Fruit fly (Drosophila melanogaster) whole organism, embryonic: Measurements from ENCODE around the gene Cka.

ENCODE experiments used
- CG10209 ChIP-seq: fragments of 200-800 bp; sonication (Bioruptor generic); optimal IDR thresholded peaks from 3 replicates; lab custom pipeline; 2017; ENCODE audit warnings: missing biosample characterization, mild to moderate bottlenecking, missing genetic modification characterization, missing genetic modification reagents
- CG11560 ChIP-seq: fragments of 200-800 bp; sonication (Bioruptor generic); IDR thresholded peaks from 3 replicates; pipeline ENCODE4 v1.3.6; 2022; ENCODE audit warnings: missing biosample characterization, missing genetic modification characterization
- CG12391 ChIP-seq: fragments of 200-800 bp; sonication (Bioruptor generic); optimal IDR thresholded peaks from 3 replicates; lab custom pipeline; 2018; ENCODE audit warnings: missing biosample characterization, mild to moderate bottlenecking, missing genetic modification characterization, moderate library complexity
- CG12744 ChIP-seq: fragments of 200-800 bp; sonication (Bioruptor generic); optimal IDR thresholded peaks from 2 replicates; lab custom pipeline; 2016; ENCODE audit warnings: missing biosample characterization, missing genetic modification characterization
- CG13424 ChIP-seq: fragments of 200-800 bp; sonication (Bioruptor generic); optimal IDR thresholded peaks from 2 replicates; lab custom pipeline; 2019; ENCODE audit warnings: missing biosample characterization, mild to moderate bottlenecking, missing genetic modification characterization, moderate library complexity
- CG14441 ChIP-seq: fragments of 200-800 bp; sonication (Bioruptor generic); IDR thresholded peaks from 2 replicates; pipeline ENCODE4 v1.3.6; 2022; ENCODE audit warnings: missing biosample characterization, missing genetic modification characterization
- CG15514 ChIP-seq: fragments of 200-800 bp; sonication (Bioruptor generic); optimal IDR thresholded peaks from 3 replicates; lab custom pipeline; 2017; ENCODE audit warnings: missing biosample characterization, missing genetic modification characterization, mild to moderate bottlenecking, moderate library complexity, missing genetic modification reagents
- CG1602 ChIP-seq: fragments of 200-800 bp; sonication (Bioruptor generic); optimal IDR thresholded peaks from 3 replicates; lab custom pipeline; 2016; ENCODE audit warnings: missing biosample characterization, missing genetic modification characterization
- CG17328 ChIP-seq: fragments of 200-800 bp; sonication (Bioruptor generic); IDR thresholded peaks from 2 replicates; pipeline ENCODE4 v1.3.6; 2022; ENCODE audit warnings: missing biosample characterization, missing genetic modification characterization
- CG17359 ChIP-seq: fragments of 200-800 bp; sonication (Bioruptor generic); optimal IDR thresholded peaks from 3 replicates; lab custom pipeline; 2018; ENCODE audit warnings: missing biosample characterization, mild to moderate bottlenecking, missing genetic modification characterization, moderate library complexity
- CG17568 ChIP-seq: fragments of 200-800 bp; sonication (Bioruptor generic); optimal IDR thresholded peaks from 2 replicates; lab custom pipeline; 2018; ENCODE audit warnings: missing biosample characterization, mild to moderate bottlenecking, missing genetic modification characterization, moderate library complexity
- CG2120 ChIP-seq: fragments of 200-800 bp; sonication (Bioruptor generic); optimal IDR thresholded peaks from 3 replicates; lab custom pipeline; 2016; ENCODE audit warnings: missing biosample characterization, missing genetic modification characterization
- CG2129 ChIP-seq: fragments of 200-800 bp; sonication (Bioruptor generic); IDR thresholded peaks from 2 replicates; pipeline ENCODE4 v1.3.6; 2022; ENCODE audit warnings: missing biosample characterization, missing genetic modification characterization; ENCODE audit not compliant: partially characterized antibody
- CG2678 ChIP-seq: fragments of 200-800 bp; sonication (Bioruptor generic); optimal IDR thresholded peaks from 3 replicates; lab custom pipeline; 2019; ENCODE audit warnings: missing biosample characterization, mild to moderate bottlenecking, missing genetic modification characterization, moderate library complexity
- CG4424 ChIP-seq: fragments of 200-800 bp; sonication (Bioruptor generic); optimal IDR thresholded peaks from 3 replicates; lab custom pipeline; 2016; ENCODE audit warnings: missing biosample characterization, missing genetic modification characterization
- CG4617 ChIP-seq: fragments of 200-800 bp; sonication (Bioruptor generic); optimal IDR thresholded peaks from 3 replicates; lab custom pipeline; 2016; ENCODE audit warnings: missing biosample characterization, missing genetic modification characterization, borderline replicate concordance
- CG7556 ChIP-seq: fragments of 200-800 bp; sonication (Bioruptor generic); optimal IDR thresholded peaks from 2 replicates; lab custom pipeline; 2017; ENCODE audit warnings: missing biosample characterization, mild to moderate bottlenecking, missing genetic modification characterization
- CG7839 ChIP-seq: fragments of 200-800 bp; sonication (Bioruptor generic); optimal IDR thresholded peaks from 3 replicates; lab custom pipeline; 2018; ENCODE audit warnings: missing biosample characterization, mild to moderate bottlenecking, missing genetic modification characterization, moderate library complexity
- CG8290 ChIP-seq, 3 experiments: fragments of 200-800 bp; sonication (Bioruptor generic); optimal IDR thresholded peaks; 2 replicates each; lab custom pipeline; 2016 to 2019; ENCODE audit warnings: missing biosample characterization in 3 of 3, missing genetic modification characterization in 3 of 3, mild to moderate bottlenecking in 2 of 3, moderate library complexity in 1 of 3
- CG8359 ChIP-seq: fragments of 200-800 bp; sonication (Bioruptor generic); optimal IDR thresholded peaks from 2 replicates; lab custom pipeline; 2017; ENCODE audit warnings: missing biosample characterization, mild to moderate bottlenecking, missing genetic modification characterization, borderline replicate concordance
- CG9437 ChIP-seq: fragments of 200-800 bp; sonication (Bioruptor generic); optimal IDR thresholded peaks from 2 replicates; lab custom pipeline; 2018; ENCODE audit warnings: missing biosample characterization, mild to moderate bottlenecking, missing genetic modification characterization
- CG9932 ChIP-seq: fragments of 200-800 bp; sonication (Bioruptor generic); IDR thresholded peaks from 2 replicates; pipeline ENCODE4 v1.3.6; 2022; ENCODE audit warnings: missing biosample characterization, missing genetic modification characterization
- CoRest ChIP-seq: fragments of 200-800 bp; sonication (Bioruptor generic); optimal IDR thresholded peaks from 3 replicates; lab custom pipeline; 2018; ENCODE audit warnings: missing biosample characterization, mild to moderate bottlenecking, missing genetic modification characterization, moderate library complexity
- Ets97D ChIP-seq: fragments of 200-800 bp; sonication (Bioruptor generic); optimal IDR thresholded peaks from 3 replicates; lab custom pipeline; 2016; ENCODE audit warnings: missing biosample characterization, missing genetic modification characterization
- Fer3 ChIP-seq: fragments of 200-800 bp; sonication (Bioruptor generic); optimal IDR thresholded peaks from 2 replicates; lab custom pipeline; 2018; ENCODE audit warnings: missing biosample characterization, mild to moderate bottlenecking, missing genetic modification characterization, moderate library complexity
- Hand ChIP-seq: fragments of 200-800 bp; sonication (Bioruptor generic); optimal IDR thresholded peaks from 2 replicates; lab custom pipeline; 2017; ENCODE audit warnings: mild to moderate bottlenecking, missing biosample characterization, missing genetic modification reagents, missing genetic modification characterization
- Med ChIP-seq: fragments of 200-800 bp; sonication (Bioruptor generic); peaks from one replicate; lab custom pipeline; 2016; ENCODE audit warnings: missing biosample characterization, missing genetic modification characterization, mild to moderate bottlenecking, inconsistent platforms, moderate library complexity
- NK7.1 ChIP-seq: fragments of 200-800 bp; sonication (Bioruptor generic); optimal IDR thresholded peaks from 3 replicates; lab custom pipeline; 2016; ENCODE audit warnings: missing biosample characterization, missing genetic modification characterization
- Ptx1 ChIP-seq: fragments of 200-800 bp; sonication (Bioruptor generic); IDR thresholded peaks from 2 replicates; pipeline ENCODE4 v1.3.6; 2022; ENCODE audit warnings: missing biosample characterization, missing genetic modification characterization
- Rfx ChIP-seq: fragments of 200-800 bp; sonication (Bioruptor generic); IDR thresholded peaks from 2 replicates; pipeline ENCODE4 v1.3.6; 2022; ENCODE audit warnings: missing biosample characterization, missing genetic modification characterization
- Sox102F ChIP-seq: fragments of 200-800 bp; sonication (Bioruptor generic); optimal IDR thresholded peaks from 2 replicates; lab custom pipeline; 2018; ENCODE audit warnings: missing biosample characterization, mild to moderate bottlenecking, missing genetic modification characterization, moderate library complexity
- Tbp ChIP-seq: fragments of >200 bp; optimal IDR thresholded peaks from 2 replicates; lab custom pipeline; 2018; ENCODE audit warnings: missing biosample characterization, missing genetic modification characterization
- Vsx1 ChIP-seq: fragments of 200-800 bp; sonication (Bioruptor generic); optimal IDR thresholded peaks from 2 replicates; lab custom pipeline; 2017; ENCODE audit warnings: missing biosample characterization, mild to moderate bottlenecking, missing genetic modification characterization, missing genetic modification reagents
- bab2 ChIP-seq: fragments of 200-800 bp; sonication (Bioruptor generic); optimal IDR thresholded peaks from 2 replicates; lab custom pipeline; 2016; ENCODE audit warnings: missing biosample characterization, missing genetic modification characterization
- danr ChIP-seq: fragments of 200-800 bp; sonication (Bioruptor generic); IDR thresholded peaks from 2 replicates; pipeline ENCODE4 v1.3.6; 2022; ENCODE audit warnings: missing biosample characterization, missing genetic modification characterization
- dysf ChIP-seq: fragments of 200-800 bp; sonication (Bioruptor generic); IDR thresholded peaks from 3 replicates; pipeline ENCODE4 v1.3.6; 2022; ENCODE audit warnings: missing biosample characterization, missing genetic modification characterization
- fd96Cb ChIP-seq: fragments of 200-800 bp; sonication (Bioruptor generic); optimal IDR thresholded peaks from 2 replicates; lab custom pipeline; 2018; ENCODE audit warnings: missing biosample characterization, mild to moderate bottlenecking, missing genetic modification characterization, moderate library complexity
- gem ChIP-seq: fragments of 200-800 bp; sonication (Bioruptor generic); optimal IDR thresholded peaks from 2 replicates; lab custom pipeline; 2019; ENCODE audit warnings: missing biosample characterization, mild to moderate bottlenecking, missing genetic modification characterization, moderate library complexity
- jumu ChIP-seq: fragments of 200-800 bp; sonication (Bioruptor generic); optimal IDR thresholded peaks from 3 replicates; lab custom pipeline; 2016; ENCODE audit warnings: missing biosample characterization, missing genetic modification characterization
- kay ChIP-seq: fragments of 200-800 bp; sonication (Bioruptor generic); optimal IDR thresholded peaks from 2 replicates; lab custom pipeline; 2016; ENCODE audit warnings: missing biosample characterization, missing genetic modification characterization
- lilli ChIP-seq: fragments of 200-800 bp; sonication (Bioruptor generic); optimal IDR thresholded peaks from 3 replicates; lab custom pipeline; 2016; ENCODE audit warnings: missing biosample characterization, missing genetic modification characterization
- lmd ChIP-seq: fragments of 200-800 bp; sonication (Bioruptor generic); IDR thresholded peaks from 2 replicates; pipeline ENCODE4 v1.3.6; 2022; ENCODE audit warnings: missing biosample characterization, missing genetic modification characterization
- pan ChIP-seq, 4 experiments: fragments of >200 bp in 3 of 4; fragments of 200-800 bp in 1 of 4; sonication (Bioruptor generic) in 1 of 4; optimal IDR thresholded peaks in 3 of 4; IDR thresholded peaks in 1 of 4; 2 replicates each; pipeline versions ENCODE4 v1.3.6 to Lab custom; 2017 to 2022; ENCODE audit warnings: missing biosample characterization in 2 of 4, missing genetic modification characterization in 2 of 4, mixed read lengths in 1 of 4
- tgo ChIP-seq: fragments of 200-800 bp; sonication (Bioruptor generic); IDR thresholded peaks from 3 replicates; pipeline ENCODE4 v1.3.6; 2022; ENCODE audit warnings: missing biosample characterization, missing genetic modification characterization
- tio ChIP-seq: fragments of 200-800 bp; sonication (Bioruptor generic); optimal IDR thresholded peaks from 2 replicates; lab custom pipeline; 2017; ENCODE audit warnings: missing biosample characterization, missing genetic modification characterization, inconsistent platforms
- unpg ChIP-seq: fragments of 200-800 bp; sonication (Bioruptor generic); optimal IDR thresholded peaks from 3 replicates; lab custom pipeline; 2018; ENCODE audit warnings: missing biosample characterization, mild to moderate bottlenecking, missing genetic modification characterization, moderate library complexity
- vvl ChIP-seq: fragments of 200-800 bp; sonication (Bioruptor generic); IDR thresholded peaks from 2 replicates; pipeline ENCODE4 v1.3.6; 2022; ENCODE audit warnings: missing biosample characterization, missing genetic modification characterization
- wdn ChIP-seq: fragments of 200-800 bp; sonication (Bioruptor generic); IDR thresholded peaks from 2 replicates; pipeline ENCODE4 v1.3.6; 2022; ENCODE audit warnings: missing biosample characterization, missing genetic modification characterization
- z ChIP-seq: fragments of 200-800 bp; sonication (Bioruptor generic); IDR thresholded peaks from 3 replicates; pipeline ENCODE4 v1.3.6; 2022; ENCODE audit warnings: missing biosample characterization, missing genetic modification characterization

Gene Cka

dm6 chr2L:7991951-7992350 is 38.6 kb upstream of the Cka start (continued):
- TF ChIP-seq CG2129 (GFP tag; lab: Robert Waterston, UW): no peak
- peak; percentile 1 for TF ChIP-seq Vsx1
- TF ChIP-seq CG7556 (GFP tag; lab: Kevin White, UChicago): peak; percentile 3
- TF ChIP-seq tgo (GFP tag; lab: Robert Waterston, UW): peak; percentile 19; the same call in 1 of the 3 replicates
- TF ChIP-seq Med (GFP tag; lab: Kevin White, UChicago): peak; percentile 39
- no peak for TF ChIP-seq jumu (GFP tag; lab: Kevin White, UChicago)
- peak; percentile 40 for TF ChIP-seq Fer3 (tag; lab: Kevin White, UChicago)
- TF ChIP-seq z (GFP tag; lab: Robert Waterston, UW): no peak
- TF ChIP-seq CG7839 (tag; lab: Kevin White, UChicago): peak; percentile 8
- TF ChIP-seq Rfx (GFP tag; lab: Robert Waterston, UW): peak; percentile 49; the same call in 1 of the 2 replicates
- TF ChIP-seq Hand (GFP tag; lab: Kevin White, UChicago): peak; percentile 7
- TF ChIP-seq CG8359: no peak
- peak; percentile 52 for TF ChIP-seq dysf
- TF ChIP-seq CG15514 (GFP tag; lab: Kevin White, UChicago): peak; percentile 17
- peak; percentile 48 for TF ChIP-seq CG2678 (tag; lab: Kevin White, UChicago)
- no peak for TF ChIP-seq NK7.1 (GFP tag; lab: Kevin White, UChicago)
- TF ChIP-seq wdn (GFP tag; lab: Robert Waterston, UW): no peak
- TF ChIP-seq unpg: peak; percentile 2
- TF ChIP-seq lilli: peak; percentile 33
- peak; percentile 66 for TF ChIP-seq gem (tag; lab: Kevin White, UChicago)
- no peak for TF ChIP-seq CG9437 (GFP tag; lab: Kevin White, UChicago)
- TF ChIP-seq fd96Cb (tag; lab: Kevin White, UChicago): peak; percentile 7
- no peak for TF ChIP-seq bab2 (GFP tag; lab: Kevin White, UChicago)
- no peak for TF ChIP-seq CG8290 (GFP tag; optimal IDR thresholded peaks at IDR 0.05; lab: Kevin White, UChicago)
- peak in 1 of 2 experiments; percentile 11 for TF ChIP-seq CG8290 (tag; optimal IDR thresholded peaks at IDR 0.05; lab: Kevin White, UChicago)
- TF ChIP-seq Ets97D (GFP tag; lab: Kevin White, UChicago): no peak
- peak; percentile 17; the same call in 1 of the 2 replicates for TF ChIP-seq CG17328 (GFP tag; lab: Robert Waterston, UW)
- TF ChIP-seq CG14441 (GFP tag; lab: Robert Waterston, UW): no peak
- TF ChIP-seq CG1602 (GFP tag; lab: Kevin White, UChicago): no peak
- no peak for TF ChIP-seq CG4617
- TF ChIP-seq CG12391: peak; percentile 32
- peak; percentile 34 for TF ChIP-seq CG17359 (tag; lab: Kevin White, UChicago)
- peak; percentile 15; the same call in 1 of the 2 replicates for TF ChIP-seq CG9932 (GFP tag; lab: Robert Waterston, UW)
- peak; percentile 57 for TF ChIP-seq CG2120 (GFP tag; lab: Kevin White, UChicago)
- TF ChIP-seq Tbp (GFP tag; lab: Kevin White, UChicago): no peak
- TF ChIP-seq pan (optimal IDR thresholded peaks at IDR 0.05; lab: Kevin White, UChicago): no peak
- peak in 1 of 2 experiments; percentile 42 for TF ChIP-seq pan (GFP tag; optimal IDR thresholded peaks at IDR 0.05 in 1 of 2, IDR thresholded peaks at IDR 0.05 in 1 of 2)
- TF ChIP-seq CG12744 (GFP tag; lab: Kevin White, UChicago): peak; percentile 13
- peak; percentile 0 for TF ChIP-seq tio
- 0 out of 3 replicates have a peak, but pooled peaks have one; percentile 18 for TF ChIP-seq CG11560 (tag; lab: Robert Waterston, UW)
- peak; percentile 12 for TF ChIP-seq CG17568 (GFP tag; lab: Kevin White, UChicago)
- TF ChIP-seq danr: no peak
- peak; percentile 36 for TF ChIP-seq Sox102F (GFP tag; lab: Kevin White, UChicago)
- TF ChIP-seq vvl: peak; percentile 14; the same call in 1 of the 2 replicates
- TF ChIP-seq CG4424: peak; percentile 19
- TF ChIP-seq Ptx1 (GFP tag; lab: Robert Waterston, UW): peak; percentile 50; the same call in 1 of the 2 replicates
- 0 out of 2 replicates have a peak, but pooled peaks have one; percentile 29 for TF ChIP-seq lmd (GFP tag; lab: Robert Waterston, UW)
- peak; percentile 41 for TF ChIP-seq CG13424 (tag; lab: Kevin White, UChicago)
- peak; percentile 34 for TF ChIP-seq CG10209
- peak; percentile 10 for TF ChIP-seq CoRest (tag; lab: Kevin White, UChicago)
- no peak for TF ChIP-seq kay
